Fruit fly (Drosophila melanogaster) Kc167 (cell line): ENCODE measurements around the gene CG5762.

Source experiments
- Sin3A ChIP-seq: fragments of >200 bp; optimal IDR thresholded peaks from 2 replicates; lab custom pipeline; 2018; ENCODE audit warnings: missing external identifiers
- insv ChIP-seq: fragments of >200 bp; optimal IDR thresholded peaks from 3 replicates; lab custom pipeline; 2018; ENCODE audit warnings: missing external identifiers
- psq ChIP-seq: fragments of >200 bp; optimal IDR thresholded peaks from 2 replicates; lab custom pipeline; 2017; ENCODE audit warnings: missing external identifiers

DNA sequence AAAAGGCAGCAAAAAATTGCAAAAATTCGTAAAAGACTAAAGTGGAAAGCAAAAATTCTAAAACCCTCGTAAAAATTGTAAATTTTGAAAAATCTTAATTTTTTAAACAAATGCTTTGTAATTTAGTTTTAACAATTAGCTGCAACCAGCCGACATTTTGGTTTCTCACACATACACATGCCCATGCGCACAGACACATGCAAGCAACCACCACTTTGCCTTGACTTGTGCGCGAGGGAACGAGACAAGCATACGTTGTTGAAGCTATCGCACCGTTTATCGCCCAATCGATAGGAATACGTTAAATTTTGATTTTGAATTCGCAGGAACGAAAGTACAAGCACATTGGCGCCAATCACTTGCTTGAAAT is 41.2 kb downstream of the CG5762 start:
- TF ChIP-seq insv (lab: Kevin White, UChicago) (no peak), psq (lab: Kevin White, UChicago) (no peak), Sin3A (lab: Kevin White, UChicago) (no peak)
